Fruit fly (Drosophila melanogaster): ENCODE results near the gene CG7968.

The CG7968 gene

DNA sequence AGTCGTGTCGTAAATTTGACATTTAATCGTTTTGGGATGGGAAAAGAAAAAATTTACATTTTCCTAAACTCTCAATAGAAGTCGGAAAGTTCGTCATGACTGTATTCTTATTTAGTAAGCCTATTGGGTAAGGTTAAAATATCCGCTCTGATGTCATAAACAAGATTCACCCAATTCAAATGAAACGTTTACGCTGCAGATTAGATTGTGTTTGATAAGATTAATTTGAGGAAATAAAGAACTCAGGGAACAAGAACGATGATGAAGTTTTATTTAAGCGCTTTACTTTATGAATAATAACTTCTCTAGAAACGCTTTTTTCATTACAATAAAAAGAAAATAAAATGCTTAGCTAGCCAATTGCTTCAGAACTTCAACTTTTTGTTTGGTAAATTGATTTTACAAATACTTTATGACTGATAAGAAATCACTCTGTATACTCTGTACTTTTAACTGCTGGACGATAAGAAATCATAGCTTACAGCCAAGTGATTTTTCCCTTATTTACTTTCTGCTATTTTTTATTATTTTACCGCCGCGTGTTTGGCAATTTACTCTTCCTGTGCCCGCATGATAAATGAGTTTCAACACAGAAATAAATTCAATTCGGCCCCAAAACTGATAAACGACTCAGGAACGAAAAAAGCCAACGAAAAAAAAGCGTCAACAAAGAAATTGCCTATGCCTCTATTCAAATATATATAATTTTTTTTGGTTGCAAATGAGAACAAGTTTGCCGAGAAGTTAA, 37.3 kb downstream of the CG7968 start (continued):
- TF ChIP-seq CG34422 (GFP tag; IDR thresholded peaks at IDR 0.05) = no peak
- peak; percentile 62 for TF ChIP-seq grn (GFP tag; optimal IDR thresholded peaks at IDR 0.05)
- TF ChIP-seq CG15601 (tag; optimal IDR thresholded peaks at IDR 0.05) = peak; percentile 14
- peak; percentile 30 for TF ChIP-seq ATbp (GFP tag; optimal IDR thresholded peaks at IDR 0.05)
- TF ChIP-seq Pdp1 (GFP tag; optimal IDR thresholded peaks at IDR 0.05) = peak in 1 of 2 experiments; percentile 19
- TF ChIP-seq exex (tag; optimal IDR thresholded peaks at IDR 0.05) = peak; percentile 59
- peak; percentile 35 for TF ChIP-seq nom (GFP tag; optimal IDR thresholded peaks at IDR 0.05)
- peak; percentile 5 for TF ChIP-seq MTF-1 (GFP tag; optimal IDR thresholded peaks at IDR 0.05; ENCODE audit: borderline replicate concordance)
- no peak for TF ChIP-seq Gsc (GFP tag; IDR thresholded peaks at IDR 0.05)
- TF ChIP-seq Sox100B (GFP tag; optimal IDR thresholded peaks at IDR 0.05) = peak; percentile 8
- no peak for TF ChIP-seq Atf-2 (GFP tag; optimal IDR thresholded peaks at IDR 0.05)
- no peak for TF ChIP-seq Hand (GFP tag; optimal IDR thresholded peaks at IDR 0.05)
- no peak for TF ChIP-seq ind (GFP tag; optimal IDR thresholded peaks at IDR 0.05)
- TF ChIP-seq Sox102F (GFP tag; optimal IDR thresholded peaks at IDR 0.05) = no peak
- no peak for TF ChIP-seq H2.0 (GFP tag; IDR thresholded peaks at IDR 0.05)
- TF ChIP-seq grau (tag; optimal IDR thresholded peaks at IDR 0.05) = no peak
- no peak for TF ChIP-seq CG18619 (GFP tag; optimal IDR thresholded peaks at IDR 0.05)
- TF ChIP-seq lov (optimal IDR thresholded peaks at IDR 0.05) = no peak
- TF ChIP-seq lov (GFP tag; IDR thresholded peaks at IDR 0.05) = no peak
- no peak for TF ChIP-seq crc (GFP tag; optimal IDR thresholded peaks at IDR 0.05)
- TF ChIP-seq Vsx1 (GFP tag; optimal IDR thresholded peaks at IDR 0.05) = peak; percentile 17
- peak; percentile 19 for TF ChIP-seq CG10543 (GFP tag; optimal IDR thresholded peaks at IDR 0.05)
- TF ChIP-seq D19A (tag; optimal IDR thresholded peaks at IDR 0.05) = no peak
- TF ChIP-seq CG17385 (GFP tag; optimal IDR thresholded peaks at IDR 0.05) = peak; percentile 13
- TF ChIP-seq p53 (GFP tag; optimal IDR thresholded peaks at IDR 0.05) = no peak
- peak; percentile 3 for TF ChIP-seq HHEX (GFP tag; optimal IDR thresholded peaks at IDR 0.05)
- peak; percentile 40 for TF ChIP-seq BtbVII (GFP tag; optimal IDR thresholded peaks at IDR 0.05)
- peak; percentile 18 for TF ChIP-seq lab (GFP tag; optimal IDR thresholded peaks at IDR 0.05)
- peak; percentile 24; the same call in 1 of the 2 replicates for TF ChIP-seq sens-2 (GFP tag; IDR thresholded peaks at IDR 0.05)
- TF ChIP-seq Taf1 (GFP tag; IDR thresholded peaks at IDR 0.05) = no peak
- no peak for TF ChIP-seq CG18476 (GFP tag; optimal IDR thresholded peaks at IDR 0.05)

DNA sequence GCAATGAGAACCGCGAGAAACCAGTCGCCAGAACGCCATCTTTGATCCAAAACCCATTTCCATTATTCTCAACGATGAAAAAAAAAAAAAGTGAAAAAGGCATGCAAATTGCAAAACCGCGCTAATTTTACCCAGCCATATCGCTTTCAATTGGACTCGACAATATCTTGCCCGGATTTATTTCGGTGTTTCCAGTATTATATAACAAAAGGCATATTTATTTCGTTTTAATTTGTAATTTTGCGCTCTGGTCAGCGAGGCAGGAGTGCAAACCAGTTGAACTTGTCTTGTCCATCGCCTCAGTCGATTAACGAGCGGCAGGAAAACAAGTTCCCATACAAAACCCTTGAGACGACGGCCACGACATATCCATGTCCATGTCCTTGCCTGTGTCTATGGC, 40.7 kb downstream of the CG7968 start:
- TF ChIP-seq CG7839 (tag; optimal IDR thresholded peaks at IDR 0.05) (no peak), Pdp1 (GFP tag; optimal IDR thresholded peaks at IDR 0.05) (peak in 1 of 2 experiments; percentile 82)

DNA sequence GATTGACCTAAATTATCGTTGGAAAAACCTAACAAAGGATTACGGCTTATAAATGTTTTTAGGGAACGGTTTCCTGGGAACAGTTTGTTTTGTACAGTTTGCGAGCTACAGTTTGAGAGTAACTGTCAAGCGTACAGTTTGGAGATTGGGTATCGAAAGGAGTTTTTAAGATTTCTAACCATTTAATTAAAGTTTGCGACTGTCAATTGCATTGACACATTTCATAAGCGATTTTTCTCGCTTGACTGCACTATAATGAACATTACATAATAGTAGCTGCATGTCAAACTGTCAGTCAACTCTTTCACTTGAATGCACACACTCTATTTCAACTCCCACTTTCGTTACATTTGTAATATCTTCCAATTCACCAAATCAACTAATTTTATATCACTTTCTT, 43.6 kb downstream of the CG7968 start:
- TF ChIP-seq CG2889 (GFP tag; IDR thresholded peaks at IDR 0.05) = no peak
- peak; percentile 84 for TF ChIP-seq lov (optimal IDR thresholded peaks at IDR 0.05)
- no peak for TF ChIP-seq lov (GFP tag; IDR thresholded peaks at IDR 0.05)
- TF ChIP-seq CG33213 (GFP tag; optimal IDR thresholded peaks at IDR 0.05) = no peak
- peak; percentile 99 for TF ChIP-seq CG6654 (GFP tag; optimal IDR thresholded peaks at IDR 0.05)
- TF ChIP-seq cad (GFP tag; optimal IDR thresholded peaks at IDR 0.05) = peak; percentile 93
- no peak for TF ChIP-seq CG10979 (tag; optimal IDR thresholded peaks at IDR 0.05)
- TF ChIP-seq knrl (GFP tag; IDR thresholded peaks at IDR 0.05; ENCODE audit: partially characterized antibody) = 0 out of 3 replicates have a peak, but pooled peaks have one; percentile 22
- TF ChIP-seq dm (GFP tag; optimal IDR thresholded peaks at IDR 0.05) = peak; percentile 2
- peak; percentile 27 for TF ChIP-seq stwl (tag; optimal IDR thresholded peaks at IDR 0.05)
- TF ChIP-seq BEAF-32 (GFP tag; optimal IDR thresholded peaks at IDR 0.05) = no peak
- peak; percentile 20 for TF ChIP-seq grau (tag; optimal IDR thresholded peaks at IDR 0.05)
- peak in 1 of 2 experiments; percentile 78 for TF ChIP-seq Pdp1 (GFP tag; optimal IDR thresholded peaks at IDR 0.05)
- peak; percentile 34; the same call in 1 of the 3 replicates for TF ChIP-seq Opbp (GFP tag; IDR thresholded peaks at IDR 0.05; ENCODE audit: partially characterized antibody)
- TF ChIP-seq HLH4C (GFP tag; IDR thresholded peaks at IDR 0.05; ENCODE audit: partially characterized antibody) = 0 out of 3 replicates have a peak, but pooled peaks have one; percentile 11
- TF ChIP-seq CG7963 (GFP tag; IDR thresholded peaks at IDR 0.05; ENCODE audit: partially characterized antibody) = 0 out of 3 replicates have a peak, but pooled peaks have one; percentile 43
- TF ChIP-seq Max (GFP tag; optimal IDR thresholded peaks at IDR 0.05) = no peak
- TF ChIP-seq hth (optimal IDR thresholded peaks at IDR 0.05) = no peak
